Worm (Caenorhabditis elegans) whole organism, midembryonic: Measurements from ENCODE around the gene F56B6.6.

Experiments used
- med-1 ChIP-seq: sonication (generic microtip); optimal IDR thresholded peaks from 2 replicates; lab custom pipeline; 2017; ENCODE audit warnings: missing genetic modification characterization, mild to moderate bottlenecking, missing compliant biosample characterization, antibody characterized with exemption, missing genetic modification reagents; ENCODE audit not compliant: insufficient read depth
- ztf-23 ChIP-seq: fragments of 200-800 bp; sonication (Bioruptor generic); IDR thresholded peaks from 2 replicates; pipeline ENCODE4 v1.3.6; 2022; ENCODE audit warnings: missing genetic modification reagents, missing genetic modification characterization, missing compliant biosample characterization
- ztf-29 ChIP-seq: fragments of 200-800 bp; sonication (Bioruptor generic); IDR thresholded peaks from 2 replicates; pipeline ENCODE4 v1.3.6; 2022; ENCODE audit warnings: missing genetic modification reagents, missing genetic modification characterization, missing compliant biosample characterization

- TF ChIP-seq med-1 (GFP tag; lab: Kevin White, UChicago): no peak
- no peak for TF ChIP-seq ztf-29 (GFP tag; lab: Robert Waterston, UW)
- no peak for TF ChIP-seq ztf-23 (GFP tag; lab: Robert Waterston, UW)
These were observed 49.0 kb upstream of the F56B6.6 start for ce11 chrX:3581813-3582212.
